Fruit fly (Drosophila melanogaster): ENCODE measurements around the gene CG43732.

The CG43732 gene

DNA sequence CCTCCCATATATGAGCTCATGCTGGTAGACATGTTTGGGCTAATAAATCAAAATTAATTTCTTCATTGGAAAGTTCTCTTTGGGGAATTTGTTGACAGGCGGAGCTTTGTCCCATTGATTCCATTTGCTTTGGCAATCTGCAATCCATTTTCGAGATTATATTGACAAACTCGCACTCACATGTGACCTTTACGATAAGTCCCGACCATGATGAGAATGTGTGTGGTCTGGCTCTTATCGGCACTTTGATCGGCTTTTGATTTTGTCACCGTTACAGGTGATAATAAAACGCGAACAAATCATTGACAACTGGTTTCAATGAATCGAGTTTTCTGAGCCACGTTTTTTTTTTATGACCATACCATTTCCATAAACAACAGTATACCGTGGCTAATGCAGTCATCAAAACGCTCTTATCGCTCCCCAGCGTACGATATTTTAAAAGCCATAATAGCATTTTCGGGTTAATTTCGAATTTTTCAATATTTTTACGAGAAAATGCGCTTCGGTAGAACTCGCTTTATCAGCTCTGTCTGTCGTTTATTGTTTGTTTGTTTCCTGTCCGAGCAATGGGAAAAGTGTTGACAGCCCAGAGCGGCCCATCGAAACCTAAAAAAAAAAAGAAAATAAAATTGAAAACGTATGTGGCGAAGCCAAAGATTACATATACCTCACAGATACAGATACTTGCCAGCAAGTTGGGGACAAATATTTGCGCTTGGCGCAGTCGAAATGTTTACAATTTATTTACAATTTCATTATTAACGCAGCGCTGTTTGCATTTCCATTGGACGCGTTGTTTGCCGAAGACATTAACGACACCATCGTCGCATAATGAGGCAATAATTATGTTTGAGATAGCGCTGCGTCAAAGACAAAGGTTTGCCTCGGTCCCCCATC lies 47.6 kb downstream of the CG43732 start (continued):
- TF ChIP-seq CG6254 (GFP tag; optimal IDR thresholded peaks at IDR 0.05) (peak; percentile 78), fd64A (GFP tag; optimal IDR thresholded peaks at IDR 0.05) (peak; percentile 90), pros (GFP tag; optimal IDR thresholded peaks at IDR 0.05) (no peak), tna (GFP tag; IDR thresholded peaks at IDR 0.05; ENCODE audit: partially characterized antibody) (no peak), chn (GFP tag; optimal IDR thresholded peaks at IDR 0.05) (peak; percentile 48), mld (GFP tag; IDR thresholded peaks at IDR 0.05; ENCODE audit: partially characterized antibody) (no peak), ftz-f1 (GFP tag; optimal IDR thresholded peaks at IDR 0.05) (no peak), CG31441 (GFP tag; IDR thresholded peaks at IDR 0.05) (peak; percentile 74), scrt (GFP tag; optimal IDR thresholded peaks at IDR 0.05) (peak; percentile 2), emc (GFP tag; optimal IDR thresholded peaks at IDR 0.05) (no peak), Fer1 (GFP tag; optimal IDR thresholded peaks at IDR 0.05) (peak; percentile 30), CG17359 (tag; optimal IDR thresholded peaks at IDR 0.05) (peak; percentile 65), YL-1 (GFP tag; optimal IDR thresholded peaks at IDR 0.05) (peak; percentile 92), CG8359 (GFP tag; optimal IDR thresholded peaks at IDR 0.05; ENCODE audit: borderline replicate concordance) (peak; percentile 5), E2f1 (GFP tag; IDR thresholded peaks at IDR 0.05) (no peak; the same call in 1 of the 2 replicates), lbe (GFP tag; optimal IDR thresholded peaks at IDR 0.05) (no peak), ab (GFP tag; optimal IDR thresholded peaks at IDR 0.05) (no peak), slp2 (GFP tag; optimal IDR thresholded peaks at IDR 0.05) (peak; percentile 17), CG10209 (GFP tag; optimal IDR thresholded peaks at IDR 0.05) (peak; percentile 91), CG1602 (GFP tag; optimal IDR thresholded peaks at IDR 0.05) (peak; percentile 56), tap (tag; optimal IDR thresholded peaks at IDR 0.05) (peak; percentile 26), amos (GFP tag; IDR thresholded peaks at IDR 0.05; ENCODE audit: partially characterized antibody) (no peak), CG7786 (GFP tag; optimal IDR thresholded peaks at IDR 0.05) (peak; percentile 37), Atf6 (GFP tag; IDR thresholded peaks at IDR 0.05) (peak; percentile 49; the same call in 1 of the 2 replicates), CG4424 (GFP tag; optimal IDR thresholded peaks at IDR 0.05) (no peak), tx (GFP tag; optimal IDR thresholded peaks at IDR 0.05) (peak; percentile 8), CrebB (tag; optimal IDR thresholded peaks at IDR 0.05) (peak; percentile 90), CG1832 (GFP tag; optimal IDR thresholded peaks at IDR 0.05) (no peak), CG10274 (GFP tag; optimal IDR thresholded peaks at IDR 0.05) (no peak), tin (GFP tag; optimal IDR thresholded peaks at IDR 0.05) (no peak), CG6683 (GFP tag; optimal IDR thresholded peaks at IDR 0.05) (peak; percentile 17), phol (tag; optimal IDR thresholded peaks at IDR 0.05) (no peak), psq (GFP tag; optimal IDR thresholded peaks at IDR 0.05) (peak; percentile 75), ewg (GFP tag; optimal IDR thresholded peaks at IDR 0.05) (peak; percentile 80), CG6791 (GFP tag; IDR thresholded peaks at IDR 0.05; ENCODE audit: partially characterized antibody) (no peak), sd (tag; optimal IDR thresholded peaks at IDR 0.05) (peak; percentile 13), Dbx (GFP tag; IDR thresholded peaks at IDR 0.05) (no peak), CG17385 (GFP tag; optimal IDR thresholded peaks at IDR 0.05) (peak; percentile 69), sqz (GFP tag; optimal IDR thresholded peaks at IDR 0.05) (peak; percentile 90), dati (GFP tag; IDR thresholded peaks at IDR 0.05) (no peak), stwl (tag; optimal IDR thresholded peaks at IDR 0.05) (no peak), HLH3B (GFP tag; IDR thresholded peaks at IDR 0.05) (peak; percentile 52; the same call in 1 of the 2 replicates), row (GFP tag; IDR thresholded peaks at IDR 0.05) (no peak), CG8089 (GFP tag; optimal IDR thresholded peaks at IDR 0.05) (peak; percentile 85), tup (GFP tag; optimal IDR thresholded peaks at IDR 0.05) (peak; percentile 74), Hmr (GFP tag; optimal IDR thresholded peaks at IDR 0.05) (no peak), CG2889 (GFP tag; IDR thresholded peaks at IDR 0.05) (no peak), CG4282 (GFP tag; optimal IDR thresholded peaks at IDR 0.05) (no peak)
